Worm (Caenorhabditis elegans): Measurements from ENCODE around the gene C44B11.1.
A peak's percentile ranks its signal among the peaks of the same experiment; 100 is the strongest.

C44B11.1 gene

ce11 chrIII:3119972-3120371 is 35.1 kb upstream of the C44B11.1 start:
- TF ChIP-seq ceh-91 (GFP tag; IDR thresholded peaks at IDR 0.05) (no peak), nhr-80 (tag; optimal IDR thresholded peaks at IDR 0.05) (peak; percentile 78), cebp-1 (GFP tag; IDR thresholded peaks at IDR 0.05) (no peak), cebp-1 (tag; optimal IDR thresholded peaks at IDR 0.05) (no peak), attf-5 (GFP tag; optimal IDR thresholded peaks at IDR 0.05) (no peak)

- no peak for TF ChIP-seq cebp-2 (GFP tag; IDR thresholded peaks at IDR 0.05)
- no peak for TF ChIP-seq T07F8.4 (tag; optimal IDR thresholded peaks at IDR 0.05)
- no peak for TF ChIP-seq nhr-27 (tag; optimal IDR thresholded peaks at IDR 0.05)
- TF ChIP-seq hrde-1 (tag; optimal IDR thresholded peaks at IDR 0.05; ENCODE audit: borderline replicate concordance), result no peak
- TF ChIP-seq nfyb-1 (GFP tag; IDR thresholded peaks at IDR 0.05), result no peak
- TF ChIP-seq let-526 (GFP tag; IDR thresholded peaks at IDR 0.05), result no peak
- no peak for TF ChIP-seq hsf-1 (GFP tag; IDR thresholded peaks at IDR 0.05)
- no peak for TF ChIP-seq B0035.1 (tag; optimal IDR thresholded peaks at IDR 0.05)
- TF ChIP-seq lin-54 (GFP tag; optimal IDR thresholded peaks at IDR 0.05), result no peak
Observed at ce11 chrIII:3124209-3124786, 30.8 kb upstream of the C44B11.1 start.

- TF ChIP-seq efl-1 (GFP tag; optimal IDR thresholded peaks at IDR 0.05) (no peak), ztf-18 (tag; optimal IDR thresholded peaks at IDR 0.05) (no peak), zfh-2 (GFP tag; conservative IDR thresholded peaks at IDR 0.05) (no peak), egrh-3 (GFP tag; IDR thresholded peaks at IDR 0.05) (no peak), hmg-20 (GFP tag; IDR thresholded peaks at IDR 0.05) (no peak), xnd-1 (tag; optimal IDR thresholded peaks at IDR 0.05) (peak; percentile 95), F33H1.4 (GFP tag; IDR thresholded peaks at IDR 0.05) (peak; percentile 90), Y53G8AR.9 (GFP tag; conservative IDR thresholded peaks at IDR 0.05) (no peak), hsf-1 (GFP tag; IDR thresholded peaks at IDR 0.05) (no peak), Y56A3A.18 (GFP tag; IDR thresholded peaks at IDR 0.05) (no peak), pha-4 (tag; optimal IDR thresholded peaks at IDR 0.05) (no peak), madf-3 (GFP tag; IDR thresholded peaks at IDR 0.05) (no peak), F37B4.10 (GFP tag; IDR thresholded peaks at IDR 0.05) (no peak), dpl-1 (GFP tag; optimal IDR thresholded peaks at IDR 0.05) (peak; percentile 20), ceh-91 (GFP tag; IDR thresholded peaks at IDR 0.05) (peak; percentile 6; the same call in 1 of the 2 replicates), snpc-3.4 (tag; optimal IDR thresholded peaks at IDR 0.05) (no peak), egl-18 (GFP tag; IDR thresholded peaks at IDR 0.05) (no peak), hmg-1.2 (GFP tag; IDR thresholded peaks at IDR 0.05) (no peak), ztf-28 (GFP tag; IDR thresholded peaks at IDR 0.05) (no peak), hrde-1 (tag; optimal IDR thresholded peaks at IDR 0.05; ENCODE audit: borderline replicate concordance) (no peak), T26A5.8 (tag; optimal IDR thresholded peaks at IDR 0.05) (no peak), unc-130 (GFP tag; optimal IDR thresholded peaks at IDR 0.05) (no peak), tlf-1 (GFP tag; optimal IDR thresholded peaks at IDR 0.05) (no peak), unc-62 (GFP tag; optimal IDR thresholded peaks at IDR 0.05) (no peak), ceh-27 (GFP tag; optimal IDR thresholded peaks at IDR 0.05) (no peak), F55B11.4 (tag; optimal IDR thresholded peaks at IDR 0.05; ENCODE audit: borderline replicate concordance, insufficient read depth) (no peak), madf-6 (GFP tag; IDR thresholded peaks at IDR 0.05) (peak; percentile 92), fkh-3 (tag; optimal IDR thresholded peaks at IDR 0.05) (no peak), snpc-1.3 (tag; optimal IDR thresholded peaks at IDR 0.05; ENCODE audit: insufficient read depth) (no peak), lsl-1 (GFP tag; optimal IDR thresholded peaks at IDR 0.05) (peak; percentile 96), T07F8.4 (tag; optimal IDR thresholded peaks at IDR 0.05) (no peak), D2030.7 (GFP tag; IDR thresholded peaks at IDR 0.05) (peak; percentile 45), atf-7 (tag; optimal IDR thresholded peaks at IDR 0.05) (no peak), C06A6.2 (GFP tag; conservative IDR thresholded peaks at IDR 0.05) (no peak), madf-8 (GFP tag; conservative IDR thresholded peaks at IDR 0.05) (peak; percentile 74)
Observed at ce11 chrIII:3127074-3127596, 27.9 kb upstream of the C44B11.1 start, which contains the start of gene nipa-1. nipa-1 (minus strand) TSS chrIII:3127124.

Data from whole organism, young adult.